Worm (Caenorhabditis elegans) whole organism, L2 larva: ENCODE measurements around the gene nlp-26.

Experiments used
- egl-27 ChIP-seq: sonication (generic microtip); optimal IDR thresholded peaks from 3 replicates; lab custom pipeline; 2017; ENCODE audit warnings: missing biosample characterization, missing genetic modification reagents, missing genetic modification characterization
- lin-39 ChIP-seq: fragments of 150-350 bp; optimal IDR thresholded peaks from 2 replicates; lab custom pipeline; 2014; ENCODE audit warnings: missing biosample characterization, missing genetic modification reagents, missing genetic modification characterization
- sma-9 ChIP-seq, 2 experiments: fragments of 150-350 bp in 1 of 2; sonication (generic microtip) in 1 of 2; optimal IDR thresholded peaks; 2 replicates each; lab custom pipeline; 2014 to 2016; ENCODE audit warnings: missing genetic modification characterization in 2 of 2, mild to moderate bottlenecking in 1 of 2, missing biosample characterization in 1 of 2, missing compliant biosample characterization in 1 of 2, missing genetic modification reagents in 1 of 2, moderate library complexity in 1 of 2
- unc-39 ChIP-seq: fragments of 150-350 bp; optimal IDR thresholded peaks from 2 replicates; lab custom pipeline; 2014; ENCODE audit warnings: missing biosample characterization, missing genetic modification characterization
- unc-55 ChIP-seq: fragments of 150-350 bp; sonication (generic microtip); optimal IDR thresholded peaks from 3 replicates; lab custom pipeline; 2014; ENCODE audit warnings: missing biosample characterization, missing genetic modification reagents, missing genetic modification characterization
- unc-62 ChIP-seq: fragments of 150-350 bp; optimal IDR thresholded peaks from 2 replicates; lab custom pipeline; 2014; ENCODE audit warnings: missing biosample characterization, missing genetic modification reagents, missing genetic modification characterization
- zag-1 ChIP-seq: fragments of 150-350 bp; optimal IDR thresholded peaks from 2 replicates; lab custom pipeline; 2014; ENCODE audit warnings: missing biosample characterization, missing genetic modification characterization

DNA sequence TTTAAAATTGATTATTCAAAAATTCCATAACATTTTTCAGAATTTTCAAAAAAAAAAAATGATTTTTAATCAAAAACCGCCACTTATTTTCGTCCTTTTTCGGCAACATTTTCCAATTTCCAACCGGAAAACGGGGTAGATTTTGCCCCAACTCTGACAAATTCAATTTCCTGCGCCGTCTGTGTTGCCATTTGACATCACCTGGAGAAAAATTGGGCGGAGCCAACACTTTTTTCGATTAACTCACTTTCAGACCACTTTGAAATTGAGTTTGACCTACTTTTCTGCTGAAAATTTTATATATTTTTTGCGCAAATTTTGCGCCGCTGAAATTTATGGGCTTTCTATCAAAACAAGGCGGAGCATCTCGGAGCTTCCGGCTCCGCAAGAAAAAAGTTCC, 31.0 kb upstream of the nlp-26 start:
- TF ChIP-seq zag-1 (no peak), unc-55 (GFP tag; lab: Kevin White, UChicago) (no peak), lin-39 (tag; lab: Kevin White, UChicago) (no peak), sma-9 (GFP tag; optimal IDR thresholded peaks at IDR 0.05; lab: Kevin White, UChicago) (no peak), sma-9 (tag; optimal IDR thresholded peaks at IDR 0.05; lab: Kevin White, UChicago) (no peak), unc-62 (GFP tag; lab: Kevin White, UChicago) (no peak), egl-27 (tag; lab: Kevin White, UChicago) (no peak), unc-39 (tag; lab: Kevin White, UChicago) (no peak)
